Worm (Caenorhabditis elegans) whole organism, L2 larva: ENCODE measurements around the gene F01D5.1.
A peak's percentile ranks its signal among the peaks of the same experiment; 100 is the strongest.

Experiments
- F13H6.1 ChIP-seq: sonication (generic microtip); optimal IDR thresholded peaks from 2 replicates; lab custom pipeline; 2016; ENCODE audit warnings: missing genetic modification characterization, missing compliant biosample characterization
- ZK546.5 ChIP-seq: sonication (generic microtip); optimal IDR thresholded peaks from 2 replicates; lab custom pipeline; 2017; ENCODE audit warnings: missing biosample characterization, missing genetic modification characterization
- aly-2 ChIP-seq: fragments of 150-350 bp; optimal IDR thresholded peaks from 2 replicates; lab custom pipeline; 2014; ENCODE audit warnings: missing biosample characterization, missing genetic modification characterization
- blmp-1 ChIP-seq: sonication (generic microtip); optimal IDR thresholded peaks from 2 replicates; lab custom pipeline; 2017; ENCODE audit warnings: missing genetic modification characterization, mild to moderate bottlenecking, missing compliant biosample characterization, antibody characterized with exemption, moderate library complexity; ENCODE audit not compliant: insufficient read depth
- crh-2 ChIP-seq: sonication (generic microtip); optimal IDR thresholded peaks from 2 replicates; lab custom pipeline; 2017; ENCODE audit warnings: missing biosample characterization, missing genetic modification characterization
- egl-27 ChIP-seq: sonication (generic microtip); optimal IDR thresholded peaks from 3 replicates; lab custom pipeline; 2017; ENCODE audit warnings: missing biosample characterization, missing genetic modification reagents, missing genetic modification characterization
- elt-1 ChIP-seq: fragments of 150-350 bp; optimal IDR thresholded peaks from 2 replicates; lab custom pipeline; 2014; ENCODE audit warnings: missing biosample characterization, missing genetic modification characterization
- elt-3 ChIP-seq: sonication (generic microtip); optimal IDR thresholded peaks from 2 replicates; lab custom pipeline; 2017; ENCODE audit warnings: missing biosample characterization, missing genetic modification characterization
- fos-1 ChIP-seq: fragments of 150-350 bp; optimal IDR thresholded peaks from 2 replicates; lab custom pipeline; 2014; ENCODE audit warnings: missing biosample characterization, missing genetic modification characterization
- gmeb-1 ChIP-seq: fragments of 150-350 bp; optimal IDR thresholded peaks from 2 replicates; lab custom pipeline; 2014; ENCODE audit warnings: missing biosample characterization, missing genetic modification characterization
- lin-11 ChIP-seq: fragments of 150-350 bp; sonication (generic microtip); optimal IDR thresholded peaks from 2 replicates; lab custom pipeline; 2014; ENCODE audit warnings: missing biosample characterization, missing genetic modification characterization, inconsistent platforms, mixed read lengths
- lin-13 ChIP-seq: fragments of 150-350 bp; optimal IDR thresholded peaks from 2 replicates; lab custom pipeline; 2014; ENCODE audit warnings: missing biosample characterization, missing genetic modification reagents, missing genetic modification characterization
- lsy-2 ChIP-seq, 2 experiments: fragments of 150-350 bp in 1 of 2; sonication (generic microtip) in 1 of 2; optimal IDR thresholded peaks; 2 replicates each; lab custom pipeline; 2014 to 2017; ENCODE audit warnings: missing biosample characterization in 2 of 2, missing genetic modification characterization in 2 of 2
- mab-5 ChIP-seq: fragments of 150-350 bp; optimal IDR thresholded peaks from 2 replicates; lab custom pipeline; 2014; ENCODE audit warnings: missing biosample characterization, missing genetic modification characterization
- nhr-11 ChIP-seq: fragments of 150-350 bp; optimal IDR thresholded peaks from 2 replicates; lab custom pipeline; 2014; ENCODE audit warnings: missing biosample characterization, missing genetic modification characterization
- nhr-12 ChIP-seq: fragments of 150-350 bp; optimal IDR thresholded peaks from 2 replicates; lab custom pipeline; 2014; ENCODE audit warnings: missing biosample characterization, missing genetic modification characterization
- nhr-129 ChIP-seq: fragments of 150-350 bp; optimal IDR thresholded peaks from 2 replicates; lab custom pipeline; 2014; ENCODE audit warnings: missing biosample characterization, missing genetic modification characterization
- nhr-21 ChIP-seq: fragments of 150-350 bp; optimal IDR thresholded peaks from 2 replicates; lab custom pipeline; 2014; ENCODE audit warnings: missing biosample characterization, missing genetic modification characterization
- nhr-23 ChIP-seq: fragments of 150-350 bp; optimal IDR thresholded peaks from 2 replicates; lab custom pipeline; 2014; ENCODE audit warnings: missing biosample characterization, missing genetic modification reagents, missing genetic modification characterization
- nhr-237 ChIP-seq: fragments of 150-350 bp; optimal IDR thresholded peaks from 2 replicates; lab custom pipeline; 2014; ENCODE audit warnings: missing biosample characterization, missing genetic modification characterization
- nhr-25 ChIP-seq: fragments of 150-350 bp; sonication (generic microtip); optimal IDR thresholded peaks from 3 replicates; lab custom pipeline; 2014; ENCODE audit warnings: missing biosample characterization, missing genetic modification characterization
- sem-4 ChIP-seq: fragments of 150-350 bp; optimal IDR thresholded peaks from 2 replicates; lab custom pipeline; 2014; ENCODE audit warnings: missing biosample characterization, missing genetic modification reagents, missing genetic modification characterization
- skn-1 ChIP-seq: sonication (generic microtip); optimal IDR thresholded peaks from 2 replicates; lab custom pipeline; 2017; ENCODE audit warnings: missing biosample characterization, missing genetic modification characterization
- sma-9 ChIP-seq, 2 experiments: fragments of 150-350 bp in 1 of 2; sonication (generic microtip) in 1 of 2; optimal IDR thresholded peaks; 2 replicates each; lab custom pipeline; 2014 to 2016; ENCODE audit warnings: missing genetic modification characterization in 2 of 2, mild to moderate bottlenecking in 1 of 2, missing biosample characterization in 1 of 2, missing compliant biosample characterization in 1 of 2, missing genetic modification reagents in 1 of 2, moderate library complexity in 1 of 2
- snpc-4 ChIP-seq: fragments of 150-350 bp; optimal IDR thresholded peaks from 2 replicates; lab custom pipeline; 2014; ENCODE audit warnings: missing biosample characterization, missing genetic modification characterization
- unc-39 ChIP-seq: fragments of 150-350 bp; optimal IDR thresholded peaks from 2 replicates; lab custom pipeline; 2014; ENCODE audit warnings: missing biosample characterization, missing genetic modification characterization
- unc-55 ChIP-seq: fragments of 150-350 bp; sonication (generic microtip); optimal IDR thresholded peaks from 3 replicates; lab custom pipeline; 2014; ENCODE audit warnings: missing biosample characterization, missing genetic modification reagents, missing genetic modification characterization
- unc-62 ChIP-seq: fragments of 150-350 bp; optimal IDR thresholded peaks from 2 replicates; lab custom pipeline; 2014; ENCODE audit warnings: missing biosample characterization, missing genetic modification reagents, missing genetic modification characterization
- zag-1 ChIP-seq: fragments of 150-350 bp; optimal IDR thresholded peaks from 2 replicates; lab custom pipeline; 2014; ENCODE audit warnings: missing biosample characterization, missing genetic modification characterization
- ztf-1 ChIP-seq: fragments of 200-800 bp; sonication (Bioruptor generic); conservative IDR thresholded peaks from 2 replicates; pipeline ENCODE4 v1.3.6; 2022; ENCODE audit warnings: missing genetic modification characterization, missing compliant biosample characterization
- ztf-11 ChIP-seq: sonication (generic microtip); optimal IDR thresholded peaks from 2 replicates; lab custom pipeline; 2017; ENCODE audit warnings: missing biosample characterization, missing genetic modification characterization

F01D5.1 gene

DNA sequence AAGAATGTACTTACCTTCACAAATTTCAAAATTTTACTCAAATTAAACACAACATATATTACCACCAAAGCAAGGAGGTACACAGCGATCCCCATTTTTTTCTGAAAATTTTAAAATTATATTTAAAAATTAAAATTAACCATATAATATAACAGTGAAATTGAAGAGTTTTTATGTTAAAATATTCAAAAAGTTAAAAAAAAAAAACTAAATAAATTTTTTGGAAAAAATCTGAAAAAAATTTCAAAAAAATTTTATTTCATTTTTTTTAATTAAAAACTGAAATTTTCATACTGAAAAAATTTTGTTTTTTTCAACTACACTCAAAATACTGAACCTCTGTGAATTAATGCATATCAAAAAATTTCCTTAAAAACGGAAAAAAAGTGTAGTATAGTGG lies 19.5 kb upstream of the F01D5.1 start, which contains the start of gene cyp-37A1:
cyp-37A1 (minus strand) TSS at position 101 of the 400 bp plus-strand sequence.
- TF ChIP-seq nhr-12 (tag; lab: Kevin White, UChicago), result no peak
- no peak for TF ChIP-seq ztf-11
- no peak for TF ChIP-seq nhr-129
- no peak for TF ChIP-seq nhr-11

DNA sequence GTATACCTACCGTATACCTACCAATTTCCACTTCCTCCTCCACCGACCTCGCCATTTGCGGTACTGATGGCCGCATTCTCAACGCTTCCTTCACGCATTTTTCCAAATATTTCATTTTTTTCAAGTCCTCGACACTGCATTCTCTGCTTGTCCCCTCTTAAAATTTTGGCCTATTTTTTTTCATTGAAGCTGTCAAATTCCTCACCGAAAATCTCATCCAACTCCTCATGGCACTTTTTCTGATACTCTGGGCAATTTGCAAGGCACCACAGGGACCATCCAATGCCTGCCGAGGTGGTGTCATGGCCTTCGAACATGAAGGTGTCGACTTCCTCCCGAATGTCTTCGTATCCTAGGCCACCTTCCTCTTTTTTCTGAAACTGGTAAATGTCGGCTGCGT lies 17.3 kb upstream of the F01D5.1 start:
- TF ChIP-seq zag-1 (tag; lab: Kevin White, UChicago), result no peak
- no peak for TF ChIP-seq unc-39 (tag; lab: Kevin White, UChicago)
- no peak for TF ChIP-seq elt-3
- TF ChIP-seq blmp-1, result no peak
- no peak for TF ChIP-seq crh-2
- TF ChIP-seq nhr-237 (tag; lab: Kevin White, UChicago), result no peak
- no peak for TF ChIP-seq nhr-25 (tag; lab: Kevin White, UChicago)
- no peak for TF ChIP-seq F13H6.1 (tag; lab: Kevin White, UChicago)
- TF ChIP-seq, all 48 proteins: peak for 0

DNA sequence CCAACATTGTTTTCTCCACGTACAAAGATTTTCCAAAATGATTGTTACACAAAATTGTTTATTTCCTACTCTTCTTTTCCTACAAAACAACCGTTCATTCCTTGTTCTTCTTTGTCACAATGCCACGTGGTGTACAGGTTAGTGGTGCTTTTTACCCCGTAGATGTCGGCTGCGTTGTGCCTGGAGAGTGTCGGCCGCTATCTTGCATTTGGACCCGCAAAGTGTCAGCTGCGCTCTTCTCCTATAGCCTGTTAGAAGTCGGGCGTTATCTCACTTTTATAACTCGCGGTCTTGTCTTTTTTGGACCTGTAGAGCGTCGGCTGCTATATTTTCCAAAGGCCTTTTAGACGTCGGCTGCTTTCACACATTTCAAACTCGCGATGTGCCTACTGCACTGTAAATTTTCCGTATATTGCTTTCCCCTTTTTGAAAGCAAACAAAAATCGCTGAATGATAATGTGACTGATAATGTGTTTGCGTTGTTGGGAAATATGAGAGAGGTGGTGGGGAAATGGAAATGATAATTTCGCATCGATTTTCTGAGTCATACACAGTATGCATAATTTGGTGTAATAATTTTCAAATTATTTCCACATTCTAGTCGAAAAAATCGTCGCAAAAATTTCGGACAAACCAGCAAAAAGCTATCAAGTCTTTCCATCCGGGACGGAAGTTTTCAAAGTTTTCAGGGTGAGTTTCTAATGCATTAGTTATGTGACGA lies 13.4 kb upstream of the F01D5.1 start, which contains the start of gene F01D5.8:
F01D5.8 (plus strand) TSS at position 51 of the 721 bp plus-strand sequence.
- TF ChIP-seq nhr-129, result no peak
- peak; percentile 75 for TF ChIP-seq fos-1 (tag; lab: Kevin White, UChicago)
- TF ChIP-seq aly-2, result no peak
- TF ChIP-seq snpc-4, result peak; percentile 47
- TF ChIP-seq, all 48 proteins: peak for 2

DNA sequence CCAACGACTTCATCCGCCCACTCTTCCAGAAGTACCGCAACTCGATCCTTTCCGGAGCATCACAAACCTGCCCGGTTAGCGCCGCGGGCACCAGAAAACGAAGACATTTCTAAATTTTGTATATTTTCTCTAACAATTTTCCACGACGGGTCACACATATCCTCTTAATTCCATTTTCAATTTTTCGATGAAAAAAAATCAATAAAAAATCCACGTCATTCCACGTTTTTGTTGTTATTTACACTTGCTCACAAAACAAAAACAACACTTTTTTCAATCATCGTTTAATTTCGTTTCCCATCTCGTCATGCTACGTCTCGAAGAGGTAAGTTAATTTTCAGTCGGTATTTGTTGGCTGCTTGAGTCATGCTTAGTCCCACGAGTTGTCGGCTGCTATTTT lies 11.0 kb upstream of the F01D5.1 start, which contains the start of gene F01D5.7:
F01D5.7 (plus strand) TSS at position 301 of the 400 bp plus-strand sequence.
- no peak for TF ChIP-seq unc-62 (GFP tag; lab: Kevin White, UChicago)
- no peak for TF ChIP-seq ztf-1 (GFP tag; lab: Robert Waterston, UW)
- TF ChIP-seq aly-2, result no peak
- no peak for TF ChIP-seq nhr-23 (tag; lab: Kevin White, UChicago)
- no peak for TF ChIP-seq ZK546.5 (tag; lab: Kevin White, UChicago)
- no peak for TF ChIP-seq sem-4 (tag; lab: Kevin White, UChicago)
- no peak for TF ChIP-seq nhr-11
- no peak for TF ChIP-seq F13H6.1 (tag; lab: Kevin White, UChicago)

DNA sequence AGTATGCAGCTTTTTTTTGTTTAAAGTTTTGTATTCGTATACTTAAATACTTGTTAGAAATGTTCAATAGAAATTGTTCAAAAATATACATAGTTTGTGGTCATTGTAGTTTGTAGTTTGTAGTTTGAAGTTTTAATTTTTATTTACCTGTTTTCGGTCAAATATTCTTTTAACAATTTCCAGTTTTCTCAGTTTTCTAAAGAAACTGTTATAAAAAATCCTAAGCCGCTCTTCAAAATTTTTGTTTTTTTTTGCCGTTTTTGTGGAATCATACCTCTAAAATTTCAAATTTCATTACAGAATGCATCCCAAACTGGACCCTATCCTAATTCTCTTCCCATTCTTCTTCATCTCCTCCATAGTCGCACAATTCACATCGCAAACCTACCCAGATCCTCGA lies 8.8 kb upstream of the F01D5.1 start, which contains the start of gene F01D5.6:
F01D5.6 (plus strand) TSS at position 301 of the 400 bp plus-strand sequence.
- TF ChIP-seq egl-27 (tag; lab: Kevin White, UChicago) (no peak), crh-2 (no peak), mab-5 (tag; lab: Kevin White, UChicago) (no peak), elt-1 (no peak), aly-2 (no peak), lsy-2 (tag; optimal IDR thresholded peaks at IDR 0.05; lab: Kevin White, UChicago) (no peak)

DNA sequence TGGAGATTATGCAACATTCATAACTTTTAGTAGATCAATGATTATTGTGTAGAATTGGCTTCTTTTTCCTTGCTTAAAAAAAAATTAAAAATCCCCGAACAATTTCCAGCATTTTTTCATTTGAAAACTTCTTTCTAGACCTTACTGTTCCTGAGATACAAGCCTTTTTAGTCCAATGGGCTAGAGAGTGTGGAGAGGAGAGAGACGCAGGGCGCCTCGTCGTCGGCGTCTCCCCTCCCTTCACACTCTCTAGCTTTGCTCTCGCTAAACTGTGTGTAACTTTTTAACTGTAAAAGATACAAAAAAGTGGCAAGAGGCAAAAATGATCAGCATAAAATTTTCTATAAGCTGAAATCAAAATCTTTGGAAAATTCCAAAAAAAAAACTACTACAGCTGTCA lies 7.8 kb upstream of the F01D5.1 start:
- TF ChIP-seq sma-9 (GFP tag; optimal IDR thresholded peaks at IDR 0.05; lab: Kevin White, UChicago), result no peak
- no peak for TF ChIP-seq sma-9 (tag; optimal IDR thresholded peaks at IDR 0.05; lab: Kevin White, UChicago)
- TF ChIP-seq sem-4 (tag; lab: Kevin White, UChicago), result no peak
- TF ChIP-seq lin-13 (GFP tag; lab: Kevin White, UChicago), result no peak
- TF ChIP-seq zag-1 (tag; lab: Kevin White, UChicago), result no peak
- TF ChIP-seq unc-55 (GFP tag; lab: Kevin White, UChicago), result no peak
- no peak for TF ChIP-seq elt-1
- no peak for TF ChIP-seq unc-62 (GFP tag; lab: Kevin White, UChicago)
- TF ChIP-seq lin-11 (tag; lab: Kevin White, UChicago), result no peak
- no peak for TF ChIP-seq blmp-1
- TF ChIP-seq nhr-21, result no peak
- no peak for TF ChIP-seq nhr-25 (tag; lab: Kevin White, UChicago)
- TF ChIP-seq nhr-12 (tag; lab: Kevin White, UChicago), result no peak
- no peak for TF ChIP-seq nhr-23 (tag; lab: Kevin White, UChicago)
- TF ChIP-seq lsy-2 (tag; optimal IDR thresholded peaks at IDR 0.05; lab: Kevin White, UChicago), result no peak
- TF ChIP-seq egl-27 (tag; lab: Kevin White, UChicago), result no peak
- no peak for TF ChIP-seq skn-1 (tag; lab: Kevin White, UChicago)
- no peak for TF ChIP-seq elt-3
- no peak for TF ChIP-seq gmeb-1
